Fruit fly (Drosophila melanogaster): Measurements from ENCODE around the gene Mesh1.

The Mesh1 gene

DNA sequence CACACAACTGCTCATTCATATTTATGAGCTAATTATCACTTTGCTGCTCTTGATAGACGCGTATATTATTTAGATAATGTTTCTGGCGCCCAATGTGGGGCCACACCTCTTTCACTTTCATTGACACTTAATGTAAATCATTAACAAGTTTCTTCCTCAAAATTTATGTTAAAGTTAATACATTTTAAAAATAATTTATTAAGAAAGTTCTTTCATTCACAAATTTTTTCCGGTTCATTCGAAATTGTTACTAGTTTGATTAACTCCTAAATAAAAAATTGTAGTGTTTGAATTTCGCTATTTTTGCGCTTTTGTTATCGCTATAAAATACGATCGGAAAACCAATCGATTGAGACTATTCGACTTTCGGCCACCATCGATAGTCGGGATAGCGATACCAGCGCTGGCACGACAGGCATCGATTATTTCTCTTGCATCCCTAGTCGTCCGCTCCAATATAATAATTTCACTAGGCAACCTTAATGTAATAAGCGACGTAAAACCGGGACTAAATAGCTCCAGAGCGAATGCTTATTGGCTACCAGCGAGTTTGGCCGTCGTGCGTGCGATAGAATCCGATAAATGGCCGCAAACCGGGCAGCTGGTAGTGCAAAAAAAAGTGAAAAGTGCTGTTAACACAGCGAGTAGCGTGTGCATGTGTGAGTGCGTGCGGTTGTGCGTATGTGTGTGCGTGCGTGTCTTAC lies 26.6 kb upstream of the Mesh1 start, which contains the start of gene Usp1 (continued):
- TF ChIP-seq CG2199 (GFP tag; IDR thresholded peaks at IDR 0.05) = no peak
- TF ChIP-seq sr (GFP tag; IDR thresholded peaks at IDR 0.05) = no peak
- TF ChIP-seq Dp (GFP tag; optimal IDR thresholded peaks at IDR 0.05) = peak; percentile 90
- TF ChIP-seq chm (GFP tag; IDR thresholded peaks at IDR 0.05) = no peak
- TF ChIP-seq CG4282 (GFP tag; optimal IDR thresholded peaks at IDR 0.05) = no peak
- peak; percentile 18 for TF ChIP-seq mirr (GFP tag; optimal IDR thresholded peaks at IDR 0.05)
- no peak for TF ChIP-seq bowl (GFP tag; IDR thresholded peaks at IDR 0.05)
- TF ChIP-seq CG8388 (GFP tag; optimal IDR thresholded peaks at IDR 0.05) = no peak
- peak; percentile 10 for TF ChIP-seq CG12299 (tag; optimal IDR thresholded peaks at IDR 0.05)
- TF ChIP-seq Doc2 (GFP tag; IDR thresholded peaks at IDR 0.05) = no peak
- TF ChIP-seq klu (GFP tag; IDR thresholded peaks at IDR 0.05) = no peak
- no peak for TF ChIP-seq ssp (GFP tag; IDR thresholded peaks at IDR 0.05)
- no peak for TF ChIP-seq CG30403 (GFP tag; optimal IDR thresholded peaks at IDR 0.05)
- no peak for TF ChIP-seq CG11696 (GFP tag; IDR thresholded peaks at IDR 0.05)
- TF ChIP-seq Mrtf (GFP tag; IDR thresholded peaks at IDR 0.05) = no peak
- TF ChIP-seq toy (GFP tag; IDR thresholded peaks at IDR 0.05) = no peak
- no peak for TF ChIP-seq CG16863 (GFP tag; optimal IDR thresholded peaks at IDR 0.05)
- TF ChIP-seq kni (GFP tag; optimal IDR thresholded peaks at IDR 0.05) = peak; percentile 4
- TF ChIP-seq Doc3 (GFP tag; IDR thresholded peaks at IDR 0.05; ENCODE audit: partially characterized antibody) = peak; percentile 86
- TF ChIP-seq CG34422 (GFP tag; IDR thresholded peaks at IDR 0.05) = peak; percentile 52; the same call in 1 of the 3 replicates
- TF ChIP-seq Hr51 (GFP tag; optimal IDR thresholded peaks at IDR 0.05) = no peak
- no peak for TF ChIP-seq kay (GFP tag; optimal IDR thresholded peaks at IDR 0.05)
- TF ChIP-seq Dek (tag; optimal IDR thresholded peaks at IDR 0.05) = peak; percentile 14
- no peak for TF ChIP-seq CG7372 (GFP tag; IDR thresholded peaks at IDR 0.05)
- TF ChIP-seq Trl (optimal IDR thresholded peaks at IDR 0.05) = no peak
- TF ChIP-seq Trl (GFP tag; optimal IDR thresholded peaks at IDR 0.05) = no peak
- TF ChIP-seq Bdp1 (GFP tag; optimal IDR thresholded peaks at IDR 0.05) = no peak
- peak; percentile 94 for TF ChIP-seq knrl (GFP tag; IDR thresholded peaks at IDR 0.05; ENCODE audit: partially characterized antibody)
- TF ChIP-seq CG15073 (GFP tag; optimal IDR thresholded peaks at IDR 0.05) = no peak
- TF ChIP-seq da (GFP tag; optimal IDR thresholded peaks at IDR 0.05) = no peak
- TF ChIP-seq CG7963 (GFP tag; IDR thresholded peaks at IDR 0.05; ENCODE audit: partially characterized antibody) = peak; percentile 97
- TF ChIP-seq h (optimal IDR thresholded peaks at IDR 0.05) = no peak
- TF ChIP-seq CG17612 (GFP tag; IDR thresholded peaks at IDR 0.05) = no peak
- no peak for TF ChIP-seq fd102C (GFP tag; optimal IDR thresholded peaks at IDR 0.05)
- no peak for TF ChIP-seq sob (GFP tag; IDR thresholded peaks at IDR 0.05)
- peak; percentile 92 for TF ChIP-seq pzg (GFP tag; optimal IDR thresholded peaks at IDR 0.05)
- no peak for TF ChIP-seq CG5245 (GFP tag; optimal IDR thresholded peaks at IDR 0.05)
- peak; percentile 76 for TF ChIP-seq Ets97D (GFP tag; optimal IDR thresholded peaks at IDR 0.05)
- peak; percentile 27 for TF ChIP-seq CG8924 (tag; optimal IDR thresholded peaks at IDR 0.05)
- peak; percentile 94 for TF ChIP-seq zen2 (GFP tag; IDR thresholded peaks at IDR 0.05; ENCODE audit: partially characterized antibody)
- TF ChIP-seq wor (GFP tag; IDR thresholded peaks at IDR 0.05) = no peak
- peak; percentile 77 for TF ChIP-seq sens (GFP tag)
- peak; percentile 97 for TF ChIP-seq CG14860 (GFP tag; IDR thresholded peaks at IDR 0.05; ENCODE audit: partially characterized antibody)
- TF ChIP-seq pum (GFP tag; optimal IDR thresholded peaks at IDR 0.05) = no peak
- TF ChIP-seq CG11695 (GFP tag; IDR thresholded peaks at IDR 0.05) = no peak
- TF ChIP-seq NfI (GFP tag; optimal IDR thresholded peaks at IDR 0.05) = no peak
- TF ChIP-seq ap (GFP tag; IDR thresholded peaks at IDR 0.05) = no peak
- TF ChIP-seq CG13287 (GFP tag; IDR thresholded peaks at IDR 0.05; ENCODE audit: partially characterized antibody) = peak; percentile 96
- peak; percentile 100 for TF ChIP-seq CG11560 (tag; IDR thresholded peaks at IDR 0.05)
- peak in 1 of 3 experiments; percentile 42 for TF ChIP-seq Stat92E (GFP tag; optimal IDR thresholded peaks at IDR 0.05)
- TF ChIP-seq cas (GFP tag; IDR thresholded peaks at IDR 0.05) = no peak
